Fruit fly (Drosophila melanogaster): Measurements from ENCODE around the gene CG17298.

The CG17298 gene

dm6 chr3R:21246492-21247061 lies 36.4 kb upstream of the CG17298 start, which contains the start of gene ETHR (continued):
- TF ChIP-seq pho (GFP tag; optimal IDR thresholded peaks at IDR 0.05) (peak; percentile 1), sima (GFP tag; optimal IDR thresholded peaks at IDR 0.05) (no peak), D (optimal IDR thresholded peaks at IDR 0.05) (no peak), D (GFP tag; optimal IDR thresholded peaks at IDR 0.05) (no peak), CG9797 (GFP tag; optimal IDR thresholded peaks at IDR 0.05) (no peak), seq (GFP tag; IDR thresholded peaks at IDR 0.05) (no peak), CG8359 (GFP tag; optimal IDR thresholded peaks at IDR 0.05; ENCODE audit: borderline replicate concordance) (no peak), Mes4 (GFP tag; optimal IDR thresholded peaks at IDR 0.05) (no peak), en (GFP tag; optimal IDR thresholded peaks at IDR 0.05) (no peak), dimm (GFP tag; IDR thresholded peaks at IDR 0.05) (no peak), grau (tag; optimal IDR thresholded peaks at IDR 0.05) (peak; percentile 56), TFAM (GFP tag; optimal IDR thresholded peaks at IDR 0.05) (no peak), knrl (GFP tag; IDR thresholded peaks at IDR 0.05; ENCODE audit: partially characterized antibody) (no peak), CG32767 (GFP tag; IDR thresholded peaks at IDR 0.05) (no peak), gem (tag; optimal IDR thresholded peaks at IDR 0.05) (peak; percentile 62), cato (GFP tag; optimal IDR thresholded peaks at IDR 0.05; ENCODE audit: borderline replicate concordance) (no peak), sqz (GFP tag; optimal IDR thresholded peaks at IDR 0.05) (no peak), Camta (GFP tag; optimal IDR thresholded peaks at IDR 0.05) (no peak), HLH3B (GFP tag; IDR thresholded peaks at IDR 0.05) (no peak), CG2889 (GFP tag; IDR thresholded peaks at IDR 0.05) (no peak), Dfd (GFP tag; optimal IDR thresholded peaks at IDR 0.05) (no peak), Bdp1 (GFP tag; optimal IDR thresholded peaks at IDR 0.05) (no peak), psq (GFP tag; optimal IDR thresholded peaks at IDR 0.05) (no peak), luna (GFP tag; optimal IDR thresholded peaks at IDR 0.05) (no peak), bigmax (GFP tag; optimal IDR thresholded peaks at IDR 0.05) (no peak), ftz-f1 (GFP tag; optimal IDR thresholded peaks at IDR 0.05) (peak; percentile 80), CG5245 (GFP tag; optimal IDR thresholded peaks at IDR 0.05) (no peak), Max (GFP tag; optimal IDR thresholded peaks at IDR 0.05) (peak; percentile 12), yki (optimal IDR thresholded peaks at IDR 0.05) (no peak), cad (GFP tag; optimal IDR thresholded peaks at IDR 0.05) (no peak), vnd (GFP tag; IDR thresholded peaks at IDR 0.05; ENCODE audit: partially characterized antibody) (peak; percentile 53; the same call in 2 of the 3 replicates), twi (tag; optimal IDR thresholded peaks at IDR 0.05) (no peak), Side (GFP tag; optimal IDR thresholded peaks at IDR 0.05) (no peak), chif (GFP tag; optimal IDR thresholded peaks at IDR 0.05) (no peak), NK7.1 (GFP tag; optimal IDR thresholded peaks at IDR 0.05) (no peak), B-H2 (GFP tag; optimal IDR thresholded peaks at IDR 0.05) (peak; percentile 56), fd3F (GFP tag; optimal IDR thresholded peaks at IDR 0.05) (peak; percentile 35), wdn (GFP tag; IDR thresholded peaks at IDR 0.05) (peak; percentile 14; the same call in 1 of the 2 replicates), Dek (tag; optimal IDR thresholded peaks at IDR 0.05) (peak; percentile 56), Hmr (GFP tag; optimal IDR thresholded peaks at IDR 0.05) (peak; percentile 83), CG17359 (tag; optimal IDR thresholded peaks at IDR 0.05) (no peak), YL-1 (GFP tag; optimal IDR thresholded peaks at IDR 0.05) (no peak), hb (GFP tag; IDR thresholded peaks at IDR 0.05; ENCODE audit: partially characterized antibody) (no peak), Hey (tag; optimal IDR thresholded peaks at IDR 0.05) (peak; percentile 21), CG12236 (GFP tag; optimal IDR thresholded peaks at IDR 0.05) (no peak), caup (GFP tag; optimal IDR thresholded peaks at IDR 0.05; ENCODE audit: severe bottlenecking) (peak; percentile 22), CG31388 (GFP tag; optimal IDR thresholded peaks at IDR 0.05) (no peak), grn (GFP tag; optimal IDR thresholded peaks at IDR 0.05) (no peak), CG4707 (GFP tag; optimal IDR thresholded peaks at IDR 0.05) (no peak), dmrt11E (tag; optimal IDR thresholded peaks at IDR 0.05) (no peak), ato (GFP tag; IDR thresholded peaks at IDR 0.05; ENCODE audit: partially characterized antibody) (no peak)

Measured in whole organism, embryonic.